Worm (Caenorhabditis elegans): Measurements from ENCODE around the gene F54H12.5.

DNA sequence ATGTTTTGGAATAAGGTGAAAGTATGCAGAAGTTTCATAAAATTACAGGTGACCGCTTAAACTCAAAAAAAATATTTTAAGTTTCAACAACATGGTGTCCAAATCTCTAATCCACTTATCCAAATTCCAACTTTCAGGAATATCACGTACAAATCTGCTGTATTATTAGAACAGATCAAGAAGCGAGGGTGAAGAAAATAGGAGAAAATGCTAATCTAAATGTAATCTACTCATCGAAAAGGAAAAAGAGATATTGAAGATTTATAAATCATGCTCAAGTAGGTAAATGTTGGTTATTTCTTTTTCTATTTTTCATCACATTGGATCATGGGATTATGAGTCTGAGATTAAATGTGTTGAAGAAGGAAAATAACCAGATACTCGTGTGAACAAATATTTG lies 29.6 kb upstream of the F54H12.5 start:
- TF ChIP-seq lsy-2 (tag; optimal IDR thresholded peaks at IDR 0.05) (no peak), ama-1 (optimal IDR thresholded peaks at IDR 0.05) (no peak), nhr-12 (tag; optimal IDR thresholded peaks at IDR 0.05) (no peak), blmp-1 (tag; optimal IDR thresholded peaks at IDR 0.05; ENCODE audit: insufficient read depth) (no peak), nhr-25 (tag; optimal IDR thresholded peaks at IDR 0.05) (no peak), skn-1 (tag; optimal IDR thresholded peaks at IDR 0.05) (no peak), nhr-11 (tag; optimal IDR thresholded peaks at IDR 0.05) (no peak), nhr-10 (tag; optimal IDR thresholded peaks at IDR 0.05) (no peak), crh-2 (tag; optimal IDR thresholded peaks at IDR 0.05) (no peak), elt-3 (tag; optimal IDR thresholded peaks at IDR 0.05) (no peak), zag-1 (tag; optimal IDR thresholded peaks at IDR 0.05) (no peak), Y55F3AM.14 (GFP tag; optimal IDR thresholded peaks at IDR 0.05) (no peak), fos-1 (tag; optimal IDR thresholded peaks at IDR 0.05) (no peak), mab-5 (tag; optimal IDR thresholded peaks at IDR 0.05) (no peak)

Measured in whole organism, L2 larva.